Worm (Caenorhabditis elegans) whole organism, L3 larva: ENCODE data around the gene H23N18.5.

Experiments used
- nhr-77 ChIP-seq: fragments of 150-350 bp; optimal IDR thresholded peaks from 2 replicates; lab custom pipeline; 2014; ENCODE audit warnings: missing biosample characterization, missing genetic modification characterization
- snpc-4 ChIP-seq: fragments of 150-350 bp; optimal IDR thresholded peaks from 2 replicates; lab custom pipeline; 2014; ENCODE audit warnings: missing biosample characterization, missing genetic modification characterization

DNA sequence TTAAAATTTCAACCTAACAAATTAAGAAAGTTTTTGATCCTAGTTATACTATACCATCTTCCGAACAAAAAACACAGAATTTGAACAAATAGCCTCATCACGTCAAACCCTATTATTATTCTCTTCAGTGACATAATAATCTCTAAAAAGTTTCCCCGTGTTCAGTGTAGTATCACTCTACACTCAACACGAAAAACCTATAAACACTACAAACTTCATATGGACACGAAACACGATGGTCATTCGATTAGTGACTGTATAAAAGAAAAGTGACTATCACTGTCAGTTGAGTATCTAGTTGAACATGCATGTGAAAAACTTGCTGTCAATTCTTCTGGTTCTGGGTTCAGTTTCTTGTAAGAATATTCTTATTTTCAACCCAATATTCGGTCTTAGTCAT is 8.5 kb downstream of the H23N18.5 start, which contains the start of gene ugt-8:
- no peak for TF ChIP-seq nhr-77 (tag; lab: Kevin White, UChicago)
- no peak for TF ChIP-seq snpc-4 (tag; lab: Kevin White, UChicago)
